Worm (Caenorhabditis elegans) whole organism, L2 larva: Measurements from ENCODE around the gene C01G12.9.

Experiments used
- aly-2 ChIP-seq: fragments of 150-350 bp; optimal IDR thresholded peaks from 2 replicates; lab custom pipeline; 2014; ENCODE audit warnings: missing biosample characterization, missing genetic modification characterization
- ama-1 ChIP-seq: fragments of 150-350 bp; optimal IDR thresholded peaks from 2 replicates; lab custom pipeline; 2018; ENCODE audit warnings: inconsistent platforms
- dmd-4 ChIP-seq: sonication (generic microtip); optimal IDR thresholded peaks from 2 replicates; lab custom pipeline; 2017; ENCODE audit warnings: missing biosample characterization, missing genetic modification characterization
- nhr-11 ChIP-seq: fragments of 150-350 bp; optimal IDR thresholded peaks from 2 replicates; lab custom pipeline; 2014; ENCODE audit warnings: missing biosample characterization, missing genetic modification characterization
- nhr-12 ChIP-seq: fragments of 150-350 bp; optimal IDR thresholded peaks from 2 replicates; lab custom pipeline; 2014; ENCODE audit warnings: missing biosample characterization, missing genetic modification characterization
- nhr-237 ChIP-seq: fragments of 150-350 bp; optimal IDR thresholded peaks from 2 replicates; lab custom pipeline; 2014; ENCODE audit warnings: missing biosample characterization, missing genetic modification characterization
- skn-1 ChIP-seq: sonication (generic microtip); optimal IDR thresholded peaks from 2 replicates; lab custom pipeline; 2017; ENCODE audit warnings: missing biosample characterization, missing genetic modification characterization
- snpc-4 ChIP-seq: fragments of 150-350 bp; optimal IDR thresholded peaks from 2 replicates; lab custom pipeline; 2014; ENCODE audit warnings: missing biosample characterization, missing genetic modification characterization
- unc-39 ChIP-seq: fragments of 150-350 bp; optimal IDR thresholded peaks from 2 replicates; lab custom pipeline; 2014; ENCODE audit warnings: missing biosample characterization, missing genetic modification characterization

DNA sequence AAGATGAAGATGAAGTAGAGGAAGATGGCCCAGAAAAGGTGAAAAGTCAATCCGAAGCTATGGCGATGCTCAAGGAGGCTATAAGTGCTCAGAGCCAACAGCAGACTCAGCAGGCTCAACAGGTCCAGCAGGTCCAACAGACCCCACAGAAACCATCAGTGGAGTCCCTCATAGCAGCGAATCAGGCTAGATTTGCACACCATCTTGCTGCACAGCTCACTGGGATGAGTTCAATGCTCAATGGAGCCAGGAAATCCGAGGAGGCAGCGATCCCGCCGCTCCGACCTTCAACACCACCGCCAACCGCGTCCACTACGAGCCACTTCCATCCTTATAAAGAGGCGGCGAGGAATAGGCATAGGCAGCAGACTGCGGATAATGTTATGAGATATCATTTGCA, 4.0 kb upstream of the C01G12.9 start:
- TF ChIP-seq aly-2 (tag; lab: Kevin White, UChicago) (no peak), unc-39 (tag; lab: Kevin White, UChicago) (no peak), skn-1 (tag; lab: Kevin White, UChicago) (no peak), nhr-237 (tag; lab: Kevin White, UChicago) (no peak), ama-1 (lab: Kevin White, UChicago) (no peak), snpc-4 (no peak), nhr-12 (no peak), dmd-4 (no peak), nhr-11 (tag; lab: Kevin White, UChicago) (no peak)
